Worm (Caenorhabditis elegans) whole organism, midembryonic: Measurements from ENCODE around the gene F55C5.17.

ENCODE experiments used
- T22C8.4 ChIP-seq: fragments of 200-800 bp; sonication (Bioruptor generic); IDR thresholded peaks from 2 replicates; pipeline ENCODE4 v1.3.6; 2022; ENCODE audit warnings: missing genetic modification characterization, missing compliant biosample characterization
- cog-1 ChIP-seq: sonication (generic microtip); optimal IDR thresholded peaks from 2 replicates; lab custom pipeline; 2016; ENCODE audit warnings: missing genetic modification characterization, missing compliant biosample characterization
- flt-1 ChIP-seq: fragments of 200-800 bp; sonication (Bioruptor generic); IDR thresholded peaks from 2 replicates; pipeline ENCODE4 v1.3.6; 2022; ENCODE audit warnings: missing genetic modification characterization, missing compliant biosample characterization
- klf-2 ChIP-seq: fragments of 200-800 bp; sonication (Bioruptor generic); conservative IDR thresholded peaks from 2 replicates; pipeline ENCODE4 v1.3.6; 2022; ENCODE audit warnings: missing genetic modification reagents, missing genetic modification characterization, missing compliant biosample characterization
- med-1 ChIP-seq: sonication (generic microtip); optimal IDR thresholded peaks from 2 replicates; lab custom pipeline; 2017; ENCODE audit warnings: missing genetic modification characterization, mild to moderate bottlenecking, missing compliant biosample characterization, antibody characterized with exemption, missing genetic modification reagents; ENCODE audit not compliant: insufficient read depth
- ref-1 ChIP-seq: fragments of 200-800 bp; sonication (Bioruptor generic); conservative IDR thresholded peaks from 2 replicates; pipeline ENCODE4 v1.3.6; 2022; ENCODE audit warnings: missing genetic modification reagents, missing genetic modification characterization, missing compliant biosample characterization
- tab-1 ChIP-seq: fragments of 200-800 bp; sonication (Bioruptor generic); IDR thresholded peaks from 2 replicates; pipeline ENCODE4 v1.3.6; 2022; ENCODE audit warnings: missing genetic modification characterization, missing compliant biosample characterization
- ztf-23 ChIP-seq: fragments of 200-800 bp; sonication (Bioruptor generic); IDR thresholded peaks from 2 replicates; pipeline ENCODE4 v1.3.6; 2022; ENCODE audit warnings: missing genetic modification reagents, missing genetic modification characterization, missing compliant biosample characterization
- ztf-29 ChIP-seq: fragments of 200-800 bp; sonication (Bioruptor generic); IDR thresholded peaks from 2 replicates; pipeline ENCODE4 v1.3.6; 2022; ENCODE audit warnings: missing genetic modification reagents, missing genetic modification characterization, missing compliant biosample characterization

The F55C5.17 gene

DNA sequence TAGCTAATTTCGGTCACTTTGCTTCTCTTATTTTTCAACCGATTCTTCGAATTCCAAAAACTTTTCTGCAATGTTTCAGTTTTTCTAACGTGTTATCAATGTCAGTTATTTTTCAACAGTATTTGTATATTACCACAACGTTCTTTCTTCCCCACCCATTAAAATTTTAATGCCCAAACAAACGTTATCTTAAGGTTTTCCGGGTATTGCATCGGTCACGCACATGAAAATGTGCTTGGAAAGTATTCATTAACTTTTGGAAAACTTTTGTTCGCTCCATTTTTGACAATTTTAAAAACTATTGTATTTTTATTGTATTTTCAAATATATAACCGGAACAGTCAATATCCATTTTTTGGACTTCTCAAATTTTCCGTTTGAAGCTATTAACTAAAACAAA is 6.2 kb upstream of the F55C5.17 start:
- TF ChIP-seq T22C8.4: no peak
- TF ChIP-seq ref-1 (GFP tag; lab: Robert Waterston, UW): no peak
- no peak for TF ChIP-seq ztf-29 (GFP tag; lab: Robert Waterston, UW)
- TF ChIP-seq tab-1 (GFP tag; lab: Robert Waterston, UW): no peak
- TF ChIP-seq med-1 (GFP tag; lab: Kevin White, UChicago): no peak
- no peak for TF ChIP-seq klf-2 (GFP tag; lab: Robert Waterston, UW)
- no peak for TF ChIP-seq cog-1 (tag; lab: Kevin White, UChicago)
- TF ChIP-seq flt-1 (GFP tag; lab: Robert Waterston, UW): no peak
- TF ChIP-seq ztf-23 (GFP tag; lab: Robert Waterston, UW): no peak

DNA sequence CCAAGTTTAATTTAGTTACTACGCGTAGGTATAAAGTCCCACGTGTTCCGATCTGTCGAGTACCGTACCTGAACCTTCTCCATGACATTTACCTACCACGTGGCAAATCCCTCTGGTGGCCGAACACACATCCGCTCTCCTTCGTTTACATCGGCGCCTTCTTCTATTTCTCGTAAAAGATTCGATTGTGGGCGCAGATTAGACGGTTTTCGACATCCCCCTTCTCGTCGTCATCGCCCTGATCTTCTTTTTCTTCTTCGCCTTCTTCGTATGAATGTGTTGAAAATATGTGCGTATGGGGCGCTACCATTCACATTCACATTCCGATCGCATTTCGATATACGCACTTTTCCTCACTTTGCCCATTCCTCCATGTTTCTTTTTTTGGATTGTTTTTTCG is 5.5 kb upstream of the F55C5.17 start:
- TF ChIP-seq klf-2 (GFP tag; lab: Robert Waterston, UW): no peak
- TF ChIP-seq ztf-29 (GFP tag; lab: Robert Waterston, UW): no peak
- TF ChIP-seq med-1 (GFP tag; lab: Kevin White, UChicago): no peak
- no peak for TF ChIP-seq cog-1 (tag; lab: Kevin White, UChicago)
- TF ChIP-seq T22C8.4: no peak
- TF ChIP-seq tab-1 (GFP tag; lab: Robert Waterston, UW): no peak
- TF ChIP-seq ztf-23 (GFP tag; lab: Robert Waterston, UW): no peak
- TF ChIP-seq flt-1 (GFP tag; lab: Robert Waterston, UW): no peak
- no peak for TF ChIP-seq ref-1 (GFP tag; lab: Robert Waterston, UW)

DNA sequence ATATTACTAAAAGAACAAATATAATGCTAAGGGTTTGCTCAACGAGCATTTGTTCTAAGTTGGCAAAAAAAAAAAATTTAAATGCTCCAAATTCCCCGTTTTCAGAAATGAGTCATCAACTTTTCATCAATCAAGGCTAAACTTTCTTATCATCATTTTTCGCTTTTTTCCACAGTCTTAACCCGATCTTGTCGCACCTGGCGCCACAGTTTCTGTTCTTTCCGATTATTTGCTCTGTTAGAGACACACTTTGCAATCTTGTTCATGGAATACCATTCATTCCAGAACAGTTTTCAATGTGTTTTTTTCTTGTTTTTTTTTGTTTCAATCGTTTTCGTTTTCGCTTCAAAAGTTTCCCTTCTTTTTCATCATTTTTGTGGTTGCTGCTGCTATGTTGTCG is 4.2 kb upstream of the F55C5.17 start:
- TF ChIP-seq med-1 (GFP tag; lab: Kevin White, UChicago) (no peak), tab-1 (GFP tag; lab: Robert Waterston, UW) (no peak), klf-2 (GFP tag; lab: Robert Waterston, UW) (no peak), ref-1 (GFP tag; lab: Robert Waterston, UW) (no peak), flt-1 (GFP tag; lab: Robert Waterston, UW) (no peak), ztf-29 (GFP tag; lab: Robert Waterston, UW) (no peak), cog-1 (tag; lab: Kevin White, UChicago) (no peak), T22C8.4 (no peak), ztf-23 (GFP tag; lab: Robert Waterston, UW) (no peak)

DNA sequence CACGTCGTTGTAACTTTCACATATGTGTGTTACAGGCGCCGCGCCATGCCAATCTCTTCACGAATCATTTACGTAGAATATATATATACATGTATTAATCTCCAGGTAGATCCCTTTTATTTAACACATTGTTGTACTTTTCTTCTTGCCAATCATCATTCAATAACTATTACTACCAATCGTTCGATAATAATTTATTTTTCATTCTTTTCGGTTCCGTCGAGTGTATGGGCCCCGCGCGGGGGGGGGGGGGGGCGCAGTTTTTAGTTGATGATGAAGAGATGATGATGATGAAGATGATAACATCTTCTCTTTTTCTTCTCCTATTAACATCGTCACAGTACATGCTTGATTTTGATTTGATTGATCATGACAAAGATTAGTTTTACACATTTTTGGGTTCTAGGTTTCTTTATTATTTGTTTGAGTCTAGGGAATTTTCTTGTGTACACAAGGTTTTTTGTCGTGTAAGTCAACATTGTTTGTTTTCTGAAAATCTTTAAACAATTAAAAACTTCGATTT is 3.0 kb upstream of the F55C5.17 start:
- no peak for TF ChIP-seq med-1 (GFP tag; lab: Kevin White, UChicago)
- TF ChIP-seq klf-2 (GFP tag; lab: Robert Waterston, UW): no peak
- TF ChIP-seq cog-1 (tag; lab: Kevin White, UChicago): no peak
- TF ChIP-seq ref-1 (GFP tag; lab: Robert Waterston, UW): no peak
- no peak for TF ChIP-seq ztf-23 (GFP tag; lab: Robert Waterston, UW)
- no peak for TF ChIP-seq T22C8.4
- no peak for TF ChIP-seq flt-1 (GFP tag; lab: Robert Waterston, UW)
- no peak for TF ChIP-seq tab-1 (GFP tag; lab: Robert Waterston, UW)
- no peak for TF ChIP-seq ztf-29 (GFP tag; lab: Robert Waterston, UW)

DNA sequence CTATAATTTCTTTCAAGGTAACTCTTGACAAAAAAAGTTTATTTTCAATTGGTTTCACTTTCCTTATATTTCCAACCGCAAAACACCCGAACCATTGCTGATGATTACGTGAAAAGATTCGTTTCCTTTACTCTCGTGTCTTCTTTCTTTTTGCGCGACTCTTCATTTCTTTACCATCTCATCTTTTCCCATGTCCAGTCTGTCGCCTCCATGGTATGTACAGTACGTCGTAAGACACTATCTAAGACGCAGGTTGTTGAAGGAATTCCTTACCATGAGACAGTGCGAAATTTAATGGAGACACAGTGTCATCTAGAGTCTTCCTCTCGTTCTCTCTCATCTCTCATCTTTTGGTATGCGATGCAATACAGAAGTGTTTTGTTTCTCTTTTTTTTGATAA is 2.2 kb upstream of the F55C5.17 start:
- TF ChIP-seq ref-1 (GFP tag; lab: Robert Waterston, UW): no peak
- TF ChIP-seq ztf-29 (GFP tag; lab: Robert Waterston, UW): no peak
- TF ChIP-seq med-1 (GFP tag; lab: Kevin White, UChicago): no peak
- no peak for TF ChIP-seq T22C8.4
- no peak for TF ChIP-seq ztf-23 (GFP tag; lab: Robert Waterston, UW)
- TF ChIP-seq klf-2 (GFP tag; lab: Robert Waterston, UW): no peak
- no peak for TF ChIP-seq cog-1 (tag; lab: Kevin White, UChicago)
- no peak for TF ChIP-seq tab-1 (GFP tag; lab: Robert Waterston, UW)
- no peak for TF ChIP-seq flt-1 (GFP tag; lab: Robert Waterston, UW)

DNA sequence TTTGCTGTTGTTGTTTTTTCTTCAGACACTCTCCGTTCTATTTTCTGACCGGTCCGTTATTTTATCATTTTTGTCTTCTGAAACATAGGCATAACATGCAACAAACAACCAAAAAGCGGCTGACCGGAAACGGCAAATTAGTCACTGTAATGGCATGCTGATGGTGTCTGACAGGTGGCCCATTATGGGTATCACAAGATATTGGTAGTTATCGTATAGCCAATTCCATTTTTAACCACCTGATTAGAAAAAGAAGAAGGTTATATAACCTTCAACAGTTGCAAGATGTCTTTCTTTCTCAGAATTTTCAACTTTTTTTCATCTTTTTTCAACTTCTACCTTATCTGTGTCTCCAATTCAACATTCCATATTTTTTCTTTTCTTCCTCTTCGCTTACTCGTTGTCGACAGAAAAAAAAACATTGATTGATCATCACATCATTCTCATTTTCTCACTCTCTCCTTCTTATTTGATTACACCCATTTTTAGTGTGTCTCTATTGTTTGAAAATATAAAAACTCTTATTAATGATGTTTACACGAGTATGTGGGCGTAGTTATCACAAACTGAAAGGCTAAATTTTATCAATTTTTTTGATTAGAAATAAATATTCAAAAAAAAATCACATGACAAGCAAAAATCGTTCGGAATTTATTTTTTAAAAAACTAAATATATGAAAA is 1.4 kb upstream of the F55C5.17 start:
- no peak for TF ChIP-seq ztf-23 (GFP tag; lab: Robert Waterston, UW)
- no peak for TF ChIP-seq cog-1 (tag; lab: Kevin White, UChicago)
- no peak for TF ChIP-seq ref-1 (GFP tag; lab: Robert Waterston, UW)
- no peak for TF ChIP-seq T22C8.4

DNA sequence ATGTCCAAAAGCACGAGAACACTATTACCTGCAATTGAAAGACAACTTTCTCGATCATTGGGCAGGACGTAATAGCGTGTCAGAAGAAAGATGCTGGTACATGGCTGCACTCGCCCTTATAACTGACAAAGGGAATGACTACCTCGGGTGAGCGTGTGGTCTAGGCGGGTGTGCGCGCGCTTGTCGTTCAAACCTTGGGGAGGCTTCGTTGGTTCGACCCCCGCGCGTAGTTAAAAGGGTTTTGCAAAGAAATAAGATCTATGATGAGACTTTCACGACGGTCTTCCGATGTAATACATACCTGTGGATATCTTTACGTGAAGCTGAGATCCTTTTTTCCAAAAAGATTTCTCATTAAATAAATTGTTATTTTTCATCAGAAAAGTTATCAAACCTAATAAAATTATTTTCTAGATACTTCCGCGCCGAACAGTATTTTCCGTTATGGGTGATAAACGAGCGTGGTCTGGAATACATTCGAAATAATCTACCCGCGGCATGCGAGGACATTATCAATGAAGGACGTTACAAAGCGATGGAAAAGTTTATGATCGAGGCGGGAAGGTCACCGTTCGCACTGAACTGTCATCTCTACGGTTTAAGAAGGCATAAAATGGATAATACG is 1.2 kb downstream of the F55C5.17 start:
- TF ChIP-seq klf-2 (GFP tag; lab: Robert Waterston, UW) (peak; percentile 100), cog-1 (tag; lab: Kevin White, UChicago) (peak; percentile 100), tab-1 (GFP tag; lab: Robert Waterston, UW) (peak; percentile 100), T22C8.4 (peak; percentile 100), med-1 (GFP tag; lab: Kevin White, UChicago) (peak; percentile 94), ref-1 (GFP tag; lab: Robert Waterston, UW) (peak; percentile 100), ztf-23 (GFP tag; lab: Robert Waterston, UW) (peak; percentile 99), flt-1 (GFP tag; lab: Robert Waterston, UW) (peak; percentile 100), ztf-29 (GFP tag; lab: Robert Waterston, UW) (peak; percentile 100)

DNA sequence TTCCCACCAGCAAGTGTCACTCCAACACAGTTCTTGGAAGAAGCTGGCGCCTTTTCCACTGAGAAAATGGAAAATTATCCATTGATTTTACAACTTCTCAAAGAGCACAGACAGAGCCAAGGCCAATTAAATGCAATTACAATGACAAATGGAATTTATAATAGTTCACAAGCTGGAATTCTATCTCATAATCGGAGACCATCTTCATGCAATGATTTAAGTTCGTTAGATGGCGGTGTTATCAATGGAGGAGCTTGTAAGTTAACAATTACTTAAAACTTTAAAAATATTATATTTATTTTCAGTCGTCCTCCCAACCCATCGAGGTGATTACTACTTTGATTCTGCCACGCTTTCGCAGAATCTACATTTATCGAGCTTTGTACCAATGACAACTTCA is 3.3 kb downstream of the F55C5.17 start:
- TF ChIP-seq ztf-23 (GFP tag; lab: Robert Waterston, UW) (no peak), med-1 (GFP tag; lab: Kevin White, UChicago) (no peak), ztf-29 (GFP tag; lab: Robert Waterston, UW) (no peak), klf-2 (GFP tag; lab: Robert Waterston, UW) (no peak), flt-1 (GFP tag; lab: Robert Waterston, UW) (no peak), ref-1 (GFP tag; lab: Robert Waterston, UW) (no peak), T22C8.4 (no peak), cog-1 (tag; lab: Kevin White, UChicago) (no peak), tab-1 (GFP tag; lab: Robert Waterston, UW) (no peak)
